Worm (Caenorhabditis elegans): ENCODE measurements around the gene F20D6.11.

- no peak for TF ChIP-seq tra-4 (tag; optimal IDR thresholded peaks at IDR 0.05)
- no peak for TF ChIP-seq ama-1 (optimal IDR thresholded peaks at IDR 0.05)
Observed at ce11 chrV:8215158-8215557, 16.3 kb upstream of the F20D6.11 start.
